Fruit fly (Drosophila melanogaster): ENCODE measurements around the gene CG15260.

DNA sequence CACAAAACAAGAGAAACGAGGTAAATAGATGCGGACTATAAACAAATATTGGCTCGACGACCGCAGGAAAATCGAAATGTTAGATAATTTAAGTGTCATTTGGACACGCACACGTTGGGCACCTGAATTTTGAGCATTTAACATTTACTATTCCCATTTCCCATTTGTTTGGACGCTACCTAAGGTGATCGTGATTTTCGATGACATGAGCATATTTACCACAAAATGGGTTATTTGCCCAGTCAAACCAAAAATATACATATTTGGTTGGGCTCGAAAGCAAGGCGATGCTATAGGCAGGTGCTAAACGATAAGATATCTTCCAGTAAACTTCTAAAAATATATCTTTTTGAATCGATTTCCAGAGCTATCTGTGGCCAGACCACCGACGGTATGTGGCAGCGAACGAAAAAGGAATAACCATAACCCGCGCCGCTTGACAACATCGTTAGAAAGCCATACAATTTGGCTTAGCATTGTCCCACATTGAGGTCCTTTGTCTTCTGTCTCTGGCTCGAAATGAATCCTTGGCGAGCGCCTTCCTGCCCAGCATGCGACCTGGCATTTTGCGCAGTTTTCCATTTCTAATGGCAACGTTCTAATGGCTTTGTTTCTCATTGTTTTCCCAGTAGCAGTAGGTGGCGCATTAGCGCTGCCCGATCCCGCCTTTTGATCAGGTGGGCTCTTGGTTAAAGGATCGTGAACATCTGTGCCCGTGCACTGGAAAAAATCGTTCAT, 32.2 kb upstream of the CG15260 start:
- TF ChIP-seq EcR (GFP tag; optimal IDR thresholded peaks at IDR 0.05), result no peak
- no peak for TF ChIP-seq CG9948 (tag; optimal IDR thresholded peaks at IDR 0.05)
- no peak for TF ChIP-seq Ets98B (GFP tag; IDR thresholded peaks at IDR 0.05)
- TF ChIP-seq CG8159 (tag; optimal IDR thresholded peaks at IDR 0.05), result no peak
- TF ChIP-seq CG13204 (GFP tag; optimal IDR thresholded peaks at IDR 0.05), result no peak
- TF ChIP-seq Pif1A (GFP tag; optimal IDR thresholded peaks at IDR 0.05), result no peak
- no peak for TF ChIP-seq gl (tag; optimal IDR thresholded peaks at IDR 0.05)
- no peak for TF ChIP-seq fd96Ca (GFP tag; IDR thresholded peaks at IDR 0.05)
- no peak for TF ChIP-seq CG32121 (GFP tag; IDR thresholded peaks at IDR 0.05)
- no peak for TF ChIP-seq CG4496 (GFP tag; IDR thresholded peaks at IDR 0.05)
- no peak for TF ChIP-seq CG34367 (tag; optimal IDR thresholded peaks at IDR 0.05)
- TF ChIP-seq Pif1B (GFP tag; optimal IDR thresholded peaks at IDR 0.05), result no peak

All from whole organism, pupa.